Worm (Caenorhabditis elegans) whole organism, L3 larva: Measurements from ENCODE around the gene F09G2.8.

Experiments used
- ceh-16 ChIP-seq: sonication (generic microtip); optimal IDR thresholded peaks from 2 replicates; lab custom pipeline; 2017; ENCODE audit warnings: missing biosample characterization, missing genetic modification characterization
- ceh-28 ChIP-seq: fragments of 150-350 bp; optimal IDR thresholded peaks from 2 replicates; lab custom pipeline; 2014; ENCODE audit warnings: missing biosample characterization, missing genetic modification reagents, missing genetic modification characterization
- egl-5 ChIP-seq: fragments of 150-350 bp; optimal IDR thresholded peaks from 2 replicates; lab custom pipeline; 2017; ENCODE audit warnings: missing biosample characterization, missing genetic modification reagents, missing genetic modification characterization, inconsistent platforms
- fkh-10 ChIP-seq: sonication (generic microtip); optimal IDR thresholded peaks from 2 replicates; lab custom pipeline; 2017; ENCODE audit warnings: missing biosample characterization, missing genetic modification reagents, missing genetic modification characterization
- hmg-11 ChIP-seq: sonication (generic microtip); optimal IDR thresholded peaks from 2 replicates; lab custom pipeline; 2016; ENCODE audit warnings: missing genetic modification characterization, missing compliant biosample characterization
- nfya-1 ChIP-seq: sonication (generic microtip); optimal IDR thresholded peaks from 2 replicates; lab custom pipeline; 2017; ENCODE audit warnings: missing genetic modification characterization, mild to moderate bottlenecking, missing compliant biosample characterization, antibody characterized with exemption, moderate library complexity; ENCODE audit not compliant: insufficient read depth
- nhr-11 ChIP-seq: fragments of 150-350 bp; optimal IDR thresholded peaks from 2 replicates; lab custom pipeline; 2014; ENCODE audit warnings: missing biosample characterization, missing genetic modification characterization
- nhr-12 ChIP-seq: fragments of 150-350 bp; optimal IDR thresholded peaks from 2 replicates; lab custom pipeline; 2014; ENCODE audit warnings: missing biosample characterization, missing genetic modification characterization
- nhr-76 ChIP-seq: fragments of 150-350 bp; sonication (generic microtip); optimal IDR thresholded peaks from 5 replicates; lab custom pipeline; 2014; ENCODE audit warnings: missing biosample characterization, missing genetic modification characterization
- nhr-77 ChIP-seq: fragments of 150-350 bp; optimal IDR thresholded peaks from 2 replicates; lab custom pipeline; 2014; ENCODE audit warnings: missing biosample characterization, missing genetic modification characterization
- skn-1 ChIP-seq: fragments of 150-350 bp; optimal IDR thresholded peaks from 2 replicates; lab custom pipeline; 2014; ENCODE audit warnings: missing biosample characterization, missing genetic modification characterization
- unc-39 ChIP-seq: sonication (generic microtip); optimal IDR thresholded peaks from 4 replicates; lab custom pipeline; 2017; ENCODE audit warnings: missing biosample characterization, missing genetic modification characterization
- ztf-4 ChIP-seq: fragments of 150-350 bp; optimal IDR thresholded peaks from 2 replicates; lab custom pipeline; 2014; ENCODE audit warnings: missing biosample characterization, missing genetic modification characterization

DNA sequence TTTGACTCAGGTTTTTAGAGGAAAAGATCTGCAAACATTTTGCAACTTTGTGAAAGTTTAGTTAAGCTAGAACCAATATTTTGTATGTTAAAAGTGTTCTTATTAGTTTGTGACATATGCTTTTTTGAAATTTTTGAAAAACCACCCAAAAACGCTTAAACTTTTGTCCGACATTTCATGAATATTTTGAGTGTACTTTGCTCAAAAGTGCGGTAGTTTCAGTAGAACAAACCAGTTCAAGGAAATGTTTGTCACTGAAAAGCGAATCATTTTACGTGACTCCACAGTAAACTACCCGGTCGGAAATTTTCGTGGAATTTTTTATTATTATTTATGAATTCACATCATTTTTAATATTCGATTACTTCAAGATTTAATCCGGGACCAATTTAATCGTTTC, 8.9 kb downstream of the F09G2.8 start, which contains the start of gene pitr-5:
- no peak for TF ChIP-seq nhr-11 (tag; lab: Kevin White, UChicago)
- TF ChIP-seq ceh-28 (tag; lab: Kevin White, UChicago): no peak
- TF ChIP-seq nhr-76 (tag; lab: Kevin White, UChicago): no peak
- TF ChIP-seq nhr-77 (tag; lab: Kevin White, UChicago): no peak
- no peak for TF ChIP-seq ztf-4
- no peak for TF ChIP-seq skn-1 (tag; lab: Kevin White, UChicago)
- TF ChIP-seq fkh-10 (GFP tag; lab: Kevin White, UChicago): no peak
- no peak for TF ChIP-seq ceh-16 (tag; lab: Kevin White, UChicago)
- no peak for TF ChIP-seq hmg-11 (tag; lab: Kevin White, UChicago)
- TF ChIP-seq unc-39: no peak
- TF ChIP-seq nfya-1: no peak
- no peak for TF ChIP-seq nhr-12 (tag; lab: Kevin White, UChicago)
- TF ChIP-seq egl-5: no peak
